Worm (Caenorhabditis elegans): ENCODE data around the gene F56H9.9.

- TF ChIP-seq nhr-2 (tag; optimal IDR thresholded peaks at IDR 0.05) (no peak), elt-3 (tag; optimal IDR thresholded peaks at IDR 0.05) (no peak), sptf-1 (tag; optimal IDR thresholded peaks at IDR 0.05) (no peak), hlh-1 (tag; optimal IDR thresholded peaks at IDR 0.05) (no peak), flh-1 (GFP tag; optimal IDR thresholded peaks at IDR 0.05) (no peak), pha-4 (tag; optimal IDR thresholded peaks at IDR 0.05) (no peak), nhr-76 (tag; optimal IDR thresholded peaks at IDR 0.05) (no peak), unc-39 (tag; optimal IDR thresholded peaks at IDR 0.05) (no peak), nhr-237 (tag; optimal IDR thresholded peaks at IDR 0.05) (no peak), zip-8 (tag; optimal IDR thresholded peaks at IDR 0.05) (no peak), lsy-2 (tag; optimal IDR thresholded peaks at IDR 0.05) (no peak), ztf-11 (tag; optimal IDR thresholded peaks at IDR 0.05) (no peak), nhr-28 (tag; optimal IDR thresholded peaks at IDR 0.05) (no peak), elt-1 (tag; optimal IDR thresholded peaks at IDR 0.05; ENCODE audit: borderline replicate concordance, insufficient read depth) (no peak)
Measured at ce11 chrV:12583421-12583820, 40.9 kb downstream of the F56H9.9 start.
